Worm (Caenorhabditis elegans) whole organism, L4 larva: ENCODE data around the gene F53F1.4.
"Not testable (repeated sequence)": the region's sequence is repeated elsewhere in the genome, so short reads cannot be mapped to it uniquely, and the experiment has no call there.

ENCODE experiments used
- D1046.2 ChIP-seq: fragments of 200-800 bp; sonication (Bioruptor generic); IDR thresholded peaks from 2 replicates; pipeline ENCODE4 v1.3.6; 2022; ENCODE audit warnings: missing genetic modification characterization, missing compliant biosample characterization
- F44E2.7 ChIP-seq: fragments of 200-800 bp; sonication (Bioruptor generic); IDR thresholded peaks from 2 replicates; pipeline ENCODE4 v2.1.2; 2022; ENCODE audit warnings: missing genetic modification characterization, missing compliant biosample characterization
- Y105C5A.15 ChIP-seq: fragments of 200-800 bp; sonication (Bioruptor generic); IDR thresholded peaks from 2 replicates; pipeline ENCODE4 v1.3.6; 2022; ENCODE audit warnings: missing genetic modification characterization, missing compliant biosample characterization
- ZK337.2 ChIP-seq: fragments of 200-800 bp; sonication (Bioruptor generic); IDR thresholded peaks from 2 replicates; pipeline ENCODE4 v1.3.6; 2022; ENCODE audit warnings: missing genetic modification reagents, missing genetic modification characterization, missing compliant biosample characterization
- ZK546.5 ChIP-seq, 2 experiments: sonication (generic microtip); optimal IDR thresholded peaks; 2 replicates each; lab custom pipeline; 2017; ENCODE audit warnings: missing biosample characterization in 2 of 2, missing genetic modification characterization in 2 of 2
- ama-1 ChIP-seq: fragments of 150-350 bp; optimal IDR thresholded peaks from 2 replicates; lab custom pipeline; 2014; ENCODE audit warnings: inconsistent platforms, mixed read lengths
- attf-4 ChIP-seq: sonication (generic microtip); optimal IDR thresholded peaks from 3 replicates; lab custom pipeline; 2017; ENCODE audit warnings: missing biosample characterization, missing genetic modification characterization
- ceh-20 ChIP-seq: fragments of 200-800 bp; sonication (Bioruptor generic); IDR thresholded peaks from 2 replicates; pipeline ENCODE4 v1.3.6; 2022; ENCODE audit warnings: missing genetic modification reagents, missing genetic modification characterization, missing compliant biosample characterization
- ceh-28 ChIP-seq: fragments of 150-350 bp; optimal IDR thresholded peaks from 2 replicates; lab custom pipeline; 2014; ENCODE audit warnings: missing biosample characterization, missing genetic modification reagents, missing genetic modification characterization
- ceh-44 ChIP-seq: fragments of 200-800 bp; sonication (Bioruptor generic); IDR thresholded peaks from 2 replicates; pipeline ENCODE4 v1.3.6; 2022; ENCODE audit warnings: missing genetic modification reagents, missing genetic modification characterization, missing compliant biosample characterization
- ctbp-1 ChIP-seq: fragments of 200-800 bp; sonication (Bioruptor generic); IDR thresholded peaks from 2 replicates; pipeline ENCODE4 v1.3.6; 2022; ENCODE audit warnings: missing genetic modification reagents, missing genetic modification characterization, missing compliant biosample characterization
- daf-12 ChIP-seq: fragments of 150-350 bp; optimal IDR thresholded peaks from 2 replicates; lab custom pipeline; 2014; ENCODE audit warnings: missing biosample characterization, missing genetic modification reagents, missing genetic modification characterization
- daf-16 ChIP-seq, 3 experiments: sonication (generic microtip); optimal IDR thresholded peaks; 2 replicates each; lab custom pipeline; 2016 to 2017; ENCODE audit warnings: missing genetic modification characterization in 3 of 3, missing genetic modification reagents in 3 of 3, mild to moderate bottlenecking in 2 of 3, missing compliant biosample characterization in 2 of 3, missing biosample characterization in 1 of 3, moderate library complexity in 1 of 3
- daf-8 ChIP-seq: fragments of 200-800 bp; sonication (Bioruptor generic); IDR thresholded peaks from 2 replicates; pipeline ENCODE4 v1.3.6; 2022; ENCODE audit warnings: missing genetic modification characterization, missing compliant biosample characterization
- dmd-8 ChIP-seq: fragments of 200-800 bp; sonication (Bioruptor generic); IDR thresholded peaks from 2 replicates; pipeline ENCODE4 v1.3.6; 2022; ENCODE audit warnings: missing genetic modification characterization, missing compliant biosample characterization
- dmd-9 ChIP-seq: fragments of 200-800 bp; sonication (Bioruptor generic); IDR thresholded peaks from 2 replicates; pipeline ENCODE4 v1.3.6; 2022; ENCODE audit warnings: missing genetic modification reagents, missing genetic modification characterization, missing compliant biosample characterization
- dve-1 ChIP-seq: sonication (generic microtip); optimal IDR thresholded peaks from 2 replicates; lab custom pipeline; 2017; ENCODE audit warnings: antibody characterized with exemption, mild to moderate bottlenecking, missing genetic modification characterization, missing compliant biosample characterization; ENCODE audit not compliant: insufficient read depth
- egl-27 ChIP-seq: sonication (generic microtip); optimal IDR thresholded peaks from 3 replicates; lab custom pipeline; 2017; ENCODE audit warnings: missing biosample characterization, missing genetic modification reagents, missing genetic modification characterization
- egl-43 ChIP-seq: fragments of 200-800 bp; sonication (Bioruptor generic); IDR thresholded peaks from 2 replicates; pipeline ENCODE4 v1.3.6; 2022; ENCODE audit warnings: missing genetic modification reagents, missing genetic modification characterization, missing compliant biosample characterization
- hlh-11 ChIP-seq: fragments of 200-800 bp; sonication (Bioruptor generic); optimal IDR thresholded peaks from 2 replicates; lab custom pipeline; 2018; ENCODE audit warnings: mild to moderate bottlenecking, missing genetic modification characterization, missing compliant biosample characterization
- hlh-30 ChIP-seq: sonication (generic microtip); optimal IDR thresholded peaks from 2 replicates; lab custom pipeline; 2017; ENCODE audit warnings: antibody characterized with exemption, mild to moderate bottlenecking, missing genetic modification characterization, missing compliant biosample characterization; ENCODE audit not compliant: insufficient read depth
- jun-1 ChIP-seq: fragments of 150-350 bp; optimal IDR thresholded peaks from 2 replicates; lab custom pipeline; 2014; ENCODE audit warnings: missing biosample characterization, missing genetic modification reagents, missing genetic modification characterization
- lim-7 ChIP-seq: fragments of 200-800 bp; sonication (Bioruptor generic); IDR thresholded peaks from 2 replicates; pipeline ENCODE4 v1.3.6; 2022; ENCODE audit warnings: missing genetic modification characterization, missing compliant biosample characterization
- mdt-29 ChIP-seq: fragments of 200-800 bp; sonication (Bioruptor generic); IDR thresholded peaks from 2 replicates; pipeline ENCODE4 v1.3.6; 2022; ENCODE audit warnings: missing genetic modification reagents, missing genetic modification characterization, missing compliant biosample characterization
- mep-1 ChIP-seq: fragments of 150-350 bp; sonication (generic microtip); optimal IDR thresholded peaks from 3 replicates; lab custom pipeline; 2014; ENCODE audit warnings: missing biosample characterization, missing genetic modification characterization
- nhr-25 ChIP-seq: sonication (generic microtip); optimal IDR thresholded peaks from 2 replicates; lab custom pipeline; 2017; ENCODE audit warnings: missing genetic modification characterization, mild to moderate bottlenecking, missing compliant biosample characterization, antibody characterized with exemption, moderate library complexity, borderline replicate concordance; ENCODE audit not compliant: insufficient read depth
- nhr-28 ChIP-seq: fragments of 150-350 bp; optimal IDR thresholded peaks from 2 replicates; lab custom pipeline; 2014; ENCODE audit warnings: missing biosample characterization, missing genetic modification characterization
- nhr-42 ChIP-seq: fragments of 200-800 bp; sonication (Bioruptor generic); IDR thresholded peaks from 2 replicates; pipeline ENCODE4 v1.3.6; 2022; ENCODE audit warnings: missing genetic modification characterization, missing compliant biosample characterization
- nhr-6 ChIP-seq: fragments of 150-350 bp; optimal IDR thresholded peaks from 2 replicates; lab custom pipeline; 2014; ENCODE audit warnings: missing biosample characterization, missing genetic modification characterization
- nhr-76 ChIP-seq: fragments of 150-350 bp; optimal IDR thresholded peaks from 2 replicates; lab custom pipeline; 2014; ENCODE audit warnings: missing biosample characterization, missing genetic modification characterization
- pqm-1 ChIP-seq: sonication (generic microtip); optimal IDR thresholded peaks from 2 replicates; lab custom pipeline; 2017; ENCODE audit warnings: missing biosample characterization, missing genetic modification characterization
- spr-3 ChIP-seq: fragments of 200-800 bp; sonication (Bioruptor generic); optimal IDR thresholded peaks from 2 replicates; lab custom pipeline; 2018; ENCODE audit warnings: mild to moderate bottlenecking, missing genetic modification characterization, missing compliant biosample characterization
- tra-1 ChIP-seq: fragments of 200-800 bp; sonication (Bioruptor generic); IDR thresholded peaks from 2 replicates; pipeline ENCODE4 v1.3.6; 2022; ENCODE audit warnings: missing genetic modification reagents, missing genetic modification characterization, missing compliant biosample characterization
- unc-62 ChIP-seq, 3 experiments: fragments of 150-350 bp in 1 of 3; sonication (generic microtip); optimal IDR thresholded peaks in 2 of 3; peaks in 1 of 3; 1 replicate in 1 of 3; 2 replicates in 2 of 3; lab custom pipeline; 2014 to 2017; ENCODE audit warnings: missing biosample characterization in 3 of 3, missing genetic modification characterization in 3 of 3, missing genetic modification reagents in 3 of 3, missing genotype in 1 of 3
- vab-7 ChIP-seq: fragments of 200-800 bp; sonication (Bioruptor generic); IDR thresholded peaks from 2 replicates; pipeline ENCODE4 v1.3.6; 2022; ENCODE audit warnings: missing genetic modification reagents, missing genetic modification characterization, missing compliant biosample characterization
- zag-1 ChIP-seq: fragments of 150-350 bp; optimal IDR thresholded peaks from 2 replicates; lab custom pipeline; 2014; ENCODE audit warnings: missing biosample characterization, missing genetic modification characterization

The F53F1.4 gene

ce11 chrV:13442819-13443218, 31.9 kb downstream of the F53F1.4 start (continued):
- TF ChIP-seq daf-12 (no peak), lim-7 (GFP tag; lab: Robert Waterston, UW) (0 out of 2 replicates have a peak, but pooled peaks have one; percentile 17)

ce11 chrV:13443535-13443934, 32.7 kb downstream of the F53F1.4 start, which contains the start of gene Y2H9A.6:
Y2H9A.6 (plus strand) TSS chrV:13443835.
- not testable (repeated sequence) for TF ChIP-seq mep-1, hlh-30, jun-1 (tag; lab: Kevin White, UChicago)

ce11 chrV:13445229-13445949, 34.5 kb downstream of the F53F1.4 start, which contains the start of gene Y2H9A.4:
Y2H9A.4 (plus strand) TSS chrV:13445899.
- no peak for TF ChIP-seq D1046.2
- no peak for TF ChIP-seq vab-7 (GFP tag; lab: Robert Waterston, UW)
- no peak for TF ChIP-seq nhr-42 (GFP tag; lab: Robert Waterston, UW)
- TF ChIP-seq ceh-28 (tag; lab: Kevin White, UChicago), result no peak
- TF ChIP-seq mdt-29, result no peak
- no peak for TF ChIP-seq ZK337.2 (GFP tag; lab: Robert Waterston, UW)
- no peak for TF ChIP-seq nhr-25 (tag; lab: Kevin White, UChicago)
- no peak for TF ChIP-seq ceh-44 (GFP tag; lab: Robert Waterston, UW)
- no peak for TF ChIP-seq dmd-9
- no peak for TF ChIP-seq ama-1 (lab: Kevin White, UChicago)
- TF ChIP-seq ceh-20, result no peak
- no peak for TF ChIP-seq tra-1 (GFP tag; lab: Robert Waterston, UW)
- no peak for TF ChIP-seq nhr-76
- peak; percentile 37 for TF ChIP-seq pqm-1 (tag; lab: Kevin White, UChicago)
- TF ChIP-seq nhr-28, result peak; percentile 84
- no peak for TF ChIP-seq spr-3 (GFP tag; lab: Kevin White, UChicago)
- TF ChIP-seq daf-16 (GFP tag; optimal IDR thresholded peaks at IDR 0.05; lab: Kevin White, UChicago), result no peak
- peak; percentile 93 for TF ChIP-seq daf-16 (tag; optimal IDR thresholded peaks at IDR 0.05; lab: Kevin White, UChicago)
- no peak for TF ChIP-seq F44E2.7 (GFP tag; lab: Robert Waterston, UW)
- TF ChIP-seq ZK546.5 (tag; optimal IDR thresholded peaks at IDR 0.05; lab: Kevin White, UChicago), result no peak
- TF ChIP-seq dmd-8 (GFP tag; lab: Robert Waterston, UW), result no peak
- TF ChIP-seq zag-1, result no peak
- no peak for TF ChIP-seq daf-8 (GFP tag; lab: Robert Waterston, UW)
- peak; percentile 36 for TF ChIP-seq dve-1 (tag; lab: Kevin White, UChicago)
- TF ChIP-seq attf-4 (tag; lab: Kevin White, UChicago), result no peak
- no peak for TF ChIP-seq hlh-11 (tag; lab: Kevin White, UChicago)
- TF ChIP-seq unc-62 (GFP tag; optimal IDR thresholded peaks at IDR 0.05 in 1 of 2; lab: Kevin White, UChicago), result peak in 1 of 2 experiments; percentile 94
- no peak for TF ChIP-seq unc-62 (tag; optimal IDR thresholded peaks at IDR 0.05; lab: Kevin White, UChicago)
- TF ChIP-seq ctbp-1, result no peak
- TF ChIP-seq nhr-6 (tag; lab: Kevin White, UChicago), result peak; percentile 29
- TF ChIP-seq egl-27 (tag; lab: Kevin White, UChicago), result no peak
- TF ChIP-seq egl-43 (GFP tag; lab: Robert Waterston, UW), result no peak
- no peak for TF ChIP-seq Y105C5A.15 (GFP tag; lab: Robert Waterston, UW)
